Worm (Caenorhabditis elegans): ENCODE measurements around the gene tkt-1.

Gene tkt-1

DNA sequence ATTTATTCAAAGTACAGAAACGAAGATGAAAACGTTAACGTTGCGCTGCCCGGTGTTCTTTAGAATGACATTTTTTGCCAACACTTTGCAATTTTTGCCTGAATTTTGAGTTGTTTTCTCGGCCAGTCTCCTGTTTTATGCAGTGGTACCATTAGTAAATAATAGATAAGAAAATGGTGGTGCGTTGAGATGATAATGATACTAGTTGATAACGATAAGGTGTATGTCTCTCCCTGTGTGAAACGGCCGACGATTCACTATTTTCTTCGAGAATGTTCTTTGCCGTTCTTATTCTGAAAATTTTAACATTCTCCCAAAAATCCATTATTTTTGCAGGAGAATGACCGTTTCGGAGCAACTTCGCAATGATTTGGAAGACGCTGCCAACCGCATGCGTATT, at the start of gene tkt-1:
TSS of gene tkt-1 (plus strand) at position 337 of the 400 bp plus-strand sequence.
- no peak for TF ChIP-seq ceh-13 (GFP tag; optimal IDR thresholded peaks at IDR 0.05)
- TF ChIP-seq ceh-36 (tag; optimal IDR thresholded peaks at IDR 0.05), result no peak
- no peak for TF ChIP-seq tra-4 (tag; optimal IDR thresholded peaks at IDR 0.05)
- TF ChIP-seq pes-1 (GFP tag; IDR thresholded peaks at IDR 0.05), result no peak
- no peak for TF ChIP-seq flt-1 (GFP tag; IDR thresholded peaks at IDR 0.05)
- TF ChIP-seq B0310.2 (tag; optimal IDR thresholded peaks at IDR 0.05), result no peak
- TF ChIP-seq hmbx-1 (tag; optimal IDR thresholded peaks at IDR 0.05), result no peak

DNA sequence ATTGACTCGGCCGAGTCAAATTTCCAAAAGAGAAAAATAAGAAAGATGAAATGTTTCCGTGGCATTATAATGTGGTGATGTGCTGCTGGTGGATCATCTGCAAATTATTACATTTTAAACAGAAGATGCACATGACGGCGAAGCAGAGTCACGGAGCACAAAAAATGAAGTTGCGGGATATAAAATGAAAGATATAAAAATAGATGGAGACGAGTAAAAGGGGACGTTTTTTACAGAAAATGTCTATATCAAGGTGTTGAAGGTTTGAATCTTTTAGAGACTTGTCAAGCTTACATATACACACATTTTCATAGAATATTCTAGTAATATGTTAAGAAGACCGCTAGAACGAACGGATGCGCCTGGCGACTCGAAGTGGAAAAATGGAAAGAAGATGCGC, 49.1 kb upstream of the tkt-1 start, which contains the start of gene ptrg-1:
TSS of gene ptrg-1 (minus strand) at position 101 of the 400 bp plus-strand sequence.
- TF ChIP-seq ets-7 (tag; optimal IDR thresholded peaks at IDR 0.05), result no peak
- no peak for TF ChIP-seq tbx-11 (GFP tag; IDR thresholded peaks at IDR 0.05)
- no peak for TF ChIP-seq tbx-37 (GFP tag; conservative IDR thresholded peaks at IDR 0.05)
- no peak for TF ChIP-seq flt-1 (GFP tag; IDR thresholded peaks at IDR 0.05)
- TF ChIP-seq F13C5.2 (tag; optimal IDR thresholded peaks at IDR 0.05), result no peak
- TF ChIP-seq hnd-1 (tag; optimal IDR thresholded peaks at IDR 0.05), result no peak
- no peak for TF ChIP-seq hmg-4 (GFP tag; optimal IDR thresholded peaks at IDR 0.05)
- no peak for TF ChIP-seq ama-1 (optimal IDR thresholded peaks at IDR 0.05)
- TF ChIP-seq tra-4 (tag; optimal IDR thresholded peaks at IDR 0.05), result no peak
- no peak for TF ChIP-seq ceh-13 (GFP tag; optimal IDR thresholded peaks at IDR 0.05)
- TF ChIP-seq hmbx-1 (tag; optimal IDR thresholded peaks at IDR 0.05), result no peak
- TF ChIP-seq B0310.2 (tag; optimal IDR thresholded peaks at IDR 0.05), result no peak
- no peak for TF ChIP-seq pes-1 (GFP tag; IDR thresholded peaks at IDR 0.05)
- TF ChIP-seq ceh-36 (tag; optimal IDR thresholded peaks at IDR 0.05), result no peak
- no peak for TF ChIP-seq aly-1 (tag; optimal IDR thresholded peaks at IDR 0.05)
- TF ChIP-seq sea-1 (GFP tag; conservative IDR thresholded peaks at IDR 0.05), result no peak
- TF ChIP-seq scrt-1 (GFP tag; IDR thresholded peaks at IDR 0.05), result no peak

DNA sequence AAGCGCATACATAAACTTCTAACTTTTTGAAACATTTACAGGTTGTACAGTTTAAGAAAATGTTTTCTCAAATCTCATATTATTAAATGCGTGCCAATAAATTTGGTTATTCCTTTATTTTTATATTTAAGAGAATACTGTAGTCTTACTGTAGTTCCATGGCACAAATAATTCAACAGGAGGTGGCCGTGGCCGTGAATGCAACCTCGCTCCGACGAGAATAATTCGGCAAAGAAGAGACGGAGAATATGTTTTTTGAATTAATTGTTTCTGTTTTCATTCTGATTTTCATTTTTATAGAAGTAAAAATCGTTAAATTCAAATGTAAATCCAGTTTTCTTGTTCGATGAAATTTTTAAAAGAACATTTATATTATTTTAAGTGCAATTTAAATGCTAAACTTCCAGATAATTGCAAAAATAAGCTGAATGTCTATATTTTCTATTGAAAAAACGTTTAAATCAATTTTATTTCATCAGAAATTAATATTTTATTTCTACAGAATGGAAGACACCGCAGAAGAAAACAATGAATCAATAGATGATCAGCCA, 46.0 kb upstream of the tkt-1 start, which contains the start of gene gon-4:
TSS of gene gon-4 (plus strand) at position 501 of the 551 bp plus-strand sequence.
- TF ChIP-seq ceh-36 (tag; optimal IDR thresholded peaks at IDR 0.05) (no peak), ceh-13 (GFP tag; optimal IDR thresholded peaks at IDR 0.05) (no peak), F13C5.2 (tag; optimal IDR thresholded peaks at IDR 0.05) (no peak), hmg-4 (GFP tag; optimal IDR thresholded peaks at IDR 0.05) (no peak)

DNA sequence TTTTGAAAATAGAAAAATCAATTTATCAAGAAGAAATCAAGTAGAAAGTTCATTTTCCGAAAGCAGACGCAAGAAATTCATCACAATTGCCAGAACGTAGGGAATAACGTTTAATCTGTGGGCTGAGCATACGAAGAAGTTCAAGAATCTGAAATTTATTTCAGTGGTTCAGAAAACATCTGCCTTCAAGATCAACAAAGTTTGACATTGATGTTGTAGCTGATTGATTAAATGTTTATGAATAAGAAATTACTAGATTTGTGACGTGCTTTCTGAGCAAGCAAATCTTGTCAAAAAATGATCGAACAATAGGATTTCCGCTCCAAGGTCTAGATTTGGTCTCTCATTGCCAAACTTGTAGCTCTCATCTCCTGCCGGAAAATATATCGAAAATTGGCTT, 37.2 kb upstream of the tkt-1 start, which contains the start of gene K04D7.6:
TSS of gene K04D7.6 (minus strand) at position 101 of the 400 bp plus-strand sequence.
- TF ChIP-seq hmg-4 (GFP tag; optimal IDR thresholded peaks at IDR 0.05), result no peak
- TF ChIP-seq ama-1 (optimal IDR thresholded peaks at IDR 0.05), result no peak
- no peak for TF ChIP-seq ceh-36 (tag; optimal IDR thresholded peaks at IDR 0.05)
- TF ChIP-seq flt-1 (GFP tag; IDR thresholded peaks at IDR 0.05), result no peak
- no peak for TF ChIP-seq F13C5.2 (tag; optimal IDR thresholded peaks at IDR 0.05)
- no peak for TF ChIP-seq tra-4 (tag; optimal IDR thresholded peaks at IDR 0.05)
- TF ChIP-seq ceh-13 (GFP tag; optimal IDR thresholded peaks at IDR 0.05), result no peak
- no peak for TF ChIP-seq tbx-37 (GFP tag; conservative IDR thresholded peaks at IDR 0.05)
- no peak for TF ChIP-seq sea-1 (GFP tag; conservative IDR thresholded peaks at IDR 0.05)
- no peak for TF ChIP-seq tbx-11 (GFP tag; IDR thresholded peaks at IDR 0.05)
- TF ChIP-seq aly-1 (tag; optimal IDR thresholded peaks at IDR 0.05), result no peak
- TF ChIP-seq B0310.2 (tag; optimal IDR thresholded peaks at IDR 0.05), result no peak
- no peak for TF ChIP-seq ets-7 (tag; optimal IDR thresholded peaks at IDR 0.05)

DNA sequence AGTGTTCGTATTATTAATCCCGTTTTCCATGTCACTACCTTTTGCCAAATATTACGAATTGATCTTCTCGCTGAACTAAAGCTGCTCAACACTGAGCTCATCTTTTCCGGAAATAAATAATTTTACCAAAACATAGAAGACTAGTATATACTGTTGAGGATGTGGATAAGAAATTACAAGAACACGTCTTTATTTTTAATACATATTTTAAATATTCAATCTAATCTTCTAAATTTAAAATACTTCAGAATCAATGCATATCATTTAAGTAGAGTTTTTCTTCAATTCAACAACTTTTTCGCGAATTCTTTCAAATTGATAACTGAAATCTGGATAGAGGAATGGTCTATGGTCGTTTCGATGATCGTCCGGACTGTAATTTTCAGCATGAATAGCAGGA, 28.6 kb upstream of the tkt-1 start, which contains the start of gene abt-1:
TSS of gene abt-1 (minus strand) at position 101 of the 400 bp plus-strand sequence.
- TF ChIP-seq ama-1 (optimal IDR thresholded peaks at IDR 0.05), result no peak
- TF ChIP-seq B0310.2 (tag; optimal IDR thresholded peaks at IDR 0.05), result no peak
- no peak for TF ChIP-seq pes-1 (GFP tag; IDR thresholded peaks at IDR 0.05)
- TF ChIP-seq ceh-13 (GFP tag; optimal IDR thresholded peaks at IDR 0.05), result no peak
- TF ChIP-seq sea-1 (GFP tag; conservative IDR thresholded peaks at IDR 0.05), result no peak
- TF ChIP-seq hmg-4 (GFP tag; optimal IDR thresholded peaks at IDR 0.05), result no peak
- TF ChIP-seq hmbx-1 (tag; optimal IDR thresholded peaks at IDR 0.05), result no peak
- TF ChIP-seq scrt-1 (GFP tag; IDR thresholded peaks at IDR 0.05), result no peak
- no peak for TF ChIP-seq tbx-11 (GFP tag; IDR thresholded peaks at IDR 0.05)
- no peak for TF ChIP-seq ets-7 (tag; optimal IDR thresholded peaks at IDR 0.05)
- no peak for TF ChIP-seq aly-1 (tag; optimal IDR thresholded peaks at IDR 0.05)
- no peak for TF ChIP-seq F13C5.2 (tag; optimal IDR thresholded peaks at IDR 0.05)
- TF ChIP-seq flt-1 (GFP tag; IDR thresholded peaks at IDR 0.05), result no peak
- TF ChIP-seq tbx-37 (GFP tag; conservative IDR thresholded peaks at IDR 0.05), result no peak
- TF ChIP-seq ceh-36 (tag; optimal IDR thresholded peaks at IDR 0.05), result no peak
- no peak for TF ChIP-seq hnd-1 (tag; optimal IDR thresholded peaks at IDR 0.05)
- TF ChIP-seq tra-4 (tag; optimal IDR thresholded peaks at IDR 0.05), result no peak

DNA sequence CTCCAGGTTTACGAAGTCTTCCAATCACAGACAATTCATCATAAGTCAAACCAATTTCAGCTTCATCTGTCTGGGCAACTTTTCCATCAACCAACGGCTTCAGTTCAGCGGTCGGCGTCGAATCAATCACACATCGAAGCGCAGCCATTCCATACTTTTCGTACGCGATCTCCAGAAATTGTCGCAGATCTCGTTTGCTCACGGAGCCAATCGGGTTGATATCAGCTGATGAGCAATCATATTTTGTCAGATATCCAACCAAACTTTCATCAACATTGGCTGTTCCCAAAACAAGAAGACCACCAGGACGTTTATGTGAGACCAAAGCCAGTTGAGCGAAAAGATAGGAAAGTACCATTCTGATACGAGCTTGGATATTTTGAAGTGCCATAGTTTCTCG, 28.0 kb upstream of the tkt-1 start:
- TF ChIP-seq B0310.2 (tag; optimal IDR thresholded peaks at IDR 0.05) (no peak), ets-7 (tag; optimal IDR thresholded peaks at IDR 0.05) (no peak), hnd-1 (tag; optimal IDR thresholded peaks at IDR 0.05) (no peak), tbx-37 (GFP tag; conservative IDR thresholded peaks at IDR 0.05) (no peak), ama-1 (optimal IDR thresholded peaks at IDR 0.05) (no peak), tra-4 (tag; optimal IDR thresholded peaks at IDR 0.05) (no peak), tbx-11 (GFP tag; IDR thresholded peaks at IDR 0.05) (no peak), hmbx-1 (tag; optimal IDR thresholded peaks at IDR 0.05) (no peak), pes-1 (GFP tag; IDR thresholded peaks at IDR 0.05) (no peak), sea-1 (GFP tag; conservative IDR thresholded peaks at IDR 0.05) (no peak), flt-1 (GFP tag; IDR thresholded peaks at IDR 0.05) (no peak), F13C5.2 (tag; optimal IDR thresholded peaks at IDR 0.05) (no peak)

DNA sequence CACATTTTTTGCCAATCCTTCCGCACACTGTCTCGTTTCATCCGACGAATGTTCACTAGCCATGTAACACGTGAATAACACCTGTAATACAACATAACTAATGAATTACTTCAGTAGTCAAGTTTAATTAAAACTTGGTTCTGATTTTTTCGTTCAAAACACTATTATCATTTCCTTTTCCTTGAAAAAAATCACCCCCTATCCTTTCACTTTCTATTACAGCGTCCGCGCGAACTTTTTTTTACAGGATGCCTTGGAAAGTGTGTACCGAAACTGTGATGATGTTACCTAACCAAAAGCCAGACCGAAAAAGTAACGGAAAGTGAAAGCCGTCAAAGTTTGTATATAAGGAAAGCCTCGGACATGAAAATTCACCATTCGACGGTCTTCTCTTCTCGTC, 27.3 kb upstream of the tkt-1 start, which contains the start of gene col-124:
TSS of gene col-124 (plus strand) at position 374 of the 400 bp plus-strand sequence.
- no peak for TF ChIP-seq aly-1 (tag; optimal IDR thresholded peaks at IDR 0.05)
- no peak for TF ChIP-seq ets-7 (tag; optimal IDR thresholded peaks at IDR 0.05)
- no peak for TF ChIP-seq tra-4 (tag; optimal IDR thresholded peaks at IDR 0.05)

Measured in whole organism, early embryonic.